Worm (Caenorhabditis elegans): Measurements from ENCODE around the gene srh-8.

Gene srh-8

ce11 chrV:3968929-3969328 lies 36.4 kb upstream of the srh-8 start:
- TF ChIP-seq Y53G8AR.9 (GFP tag; conservative IDR thresholded peaks at IDR 0.05) (no peak), madf-8 (GFP tag; conservative IDR thresholded peaks at IDR 0.05) (no peak), tbp1 (GFP tag; optimal IDR thresholded peaks at IDR 0.05) (no peak), hmg-1.2 (GFP tag; IDR thresholded peaks at IDR 0.05) (no peak), lag-1 (GFP tag; IDR thresholded peaks at IDR 0.05) (no peak), unc-62 (GFP tag; optimal IDR thresholded peaks at IDR 0.05) (no peak), F33H1.4 (GFP tag; IDR thresholded peaks at IDR 0.05) (no peak), nhr-120 (GFP tag; IDR thresholded peaks at IDR 0.05) (no peak), ekl-4 (GFP tag; IDR thresholded peaks at IDR 0.05) (no peak), C17E4.6 (GFP tag; IDR thresholded peaks at IDR 0.05) (no peak)

- peak; percentile 50 for TF ChIP-seq unc-62 (GFP tag; optimal IDR thresholded peaks at IDR 0.05)
- TF ChIP-seq sea-2 (GFP tag; IDR thresholded peaks at IDR 0.05): no peak
Observed at ce11 chrV:3969664-3970063, 35.7 kb upstream of the srh-8 start.

ce11 chrV:3970410-3970809 lies 34.9 kb upstream of the srh-8 start, which contains the start of gene cyp-34A9:
TSS of gene cyp-34A9 (minus strand) at chrV:3970540.
- no peak for TF ChIP-seq ceh-79 (tag; optimal IDR thresholded peaks at IDR 0.05)
- TF ChIP-seq nhr-80 (tag; optimal IDR thresholded peaks at IDR 0.05): peak; percentile 42

- no peak for TF ChIP-seq T26A5.8 (tag; optimal IDR thresholded peaks at IDR 0.05)
- TF ChIP-seq F10E7.11 (tag; optimal IDR thresholded peaks at IDR 0.05): no peak
- no peak for TF ChIP-seq ceh-27 (GFP tag; optimal IDR thresholded peaks at IDR 0.05)
- no peak for TF ChIP-seq nhr-90 (tag; optimal IDR thresholded peaks at IDR 0.05)
- TF ChIP-seq F37B4.10 (GFP tag; IDR thresholded peaks at IDR 0.05): no peak
- no peak for TF ChIP-seq cebp-1 (GFP tag; IDR thresholded peaks at IDR 0.05)
- TF ChIP-seq cebp-1 (tag; optimal IDR thresholded peaks at IDR 0.05): no peak
- TF ChIP-seq ztf-3 (GFP tag; optimal IDR thresholded peaks at IDR 0.05): no peak
- TF ChIP-seq ztf-28 (GFP tag; IDR thresholded peaks at IDR 0.05): no peak
- TF ChIP-seq tbp1 (GFP tag; optimal IDR thresholded peaks at IDR 0.05): no peak
- no peak for TF ChIP-seq B0035.1 (tag; optimal IDR thresholded peaks at IDR 0.05)
- TF ChIP-seq Y67H2A.10 (GFP tag; conservative IDR thresholded peaks at IDR 0.05): no peak
- TF ChIP-seq efl-1 (GFP tag; optimal IDR thresholded peaks at IDR 0.05): no peak
- TF ChIP-seq attf-5 (GFP tag; optimal IDR thresholded peaks at IDR 0.05): no peak
- TF ChIP-seq ceh-40 (GFP tag; IDR thresholded peaks at IDR 0.05): no peak
- TF ChIP-seq rpc-1 (optimal IDR thresholded peaks at IDR 0.05): no peak
- no peak for TF ChIP-seq rpc-1 (tag; optimal IDR thresholded peaks at IDR 0.05)
- no peak for TF ChIP-seq nhr-120 (GFP tag; IDR thresholded peaks at IDR 0.05)
- no peak for TF ChIP-seq sea-2 (GFP tag; IDR thresholded peaks at IDR 0.05)
- TF ChIP-seq ceh-100 (GFP tag; IDR thresholded peaks at IDR 0.05): no peak
- no peak for TF ChIP-seq lin-54 (GFP tag; optimal IDR thresholded peaks at IDR 0.05)
Observed at ce11 chrV:3972846-3973245, 32.5 kb upstream of the srh-8 start, which contains the start of gene cyp-34A10. TSS of gene cyp-34A10 (minus strand) at chrV:3972991.

- TF ChIP-seq Y79H2A.3 (GFP tag; conservative IDR thresholded peaks at IDR 0.05) (no peak), B0019.2 (GFP tag; conservative IDR thresholded peaks at IDR 0.05) (no peak), xnd-1 (tag; optimal IDR thresholded peaks at IDR 0.05) (no peak), die-1 (tag; optimal IDR thresholded peaks at IDR 0.05) (no peak), Y67H2A.10 (GFP tag; conservative IDR thresholded peaks at IDR 0.05) (no peak), F33H1.4 (GFP tag; IDR thresholded peaks at IDR 0.05) (no peak), B0035.1 (tag; optimal IDR thresholded peaks at IDR 0.05) (no peak), sdz-38 (tag; optimal IDR thresholded peaks at IDR 0.05) (no peak)
Observed at ce11 chrV:3974361-3974760, 31.0 kb upstream of the srh-8 start, which contains the start of gene str-82. TSS of gene str-82 (plus strand) at chrV:3974661.
